Worm (Caenorhabditis elegans) whole organism, mixed stage, embryonic: ENCODE measurements around the gene T20G5.9.

Experiments used
- blmp-1 ChIP-seq: fragments of 150-350 bp; optimal IDR thresholded peaks from 2 replicates; lab custom pipeline; 2014; ENCODE audit warnings: missing biosample characterization, missing genetic modification characterization
- ceh-43 ChIP-seq: fragments of 200-800 bp; sonication (Bioruptor generic); optimal IDR thresholded peaks from 2 replicates; lab custom pipeline; 2018; ENCODE audit warnings: mild to moderate bottlenecking, missing genetic modification characterization, moderate library complexity, missing compliant biosample characterization
- nhr-237 ChIP-seq: fragments of 150-350 bp; optimal IDR thresholded peaks from 2 replicates; lab custom pipeline; 2014; ENCODE audit warnings: missing biosample characterization, missing genetic modification characterization
- nhr-76 ChIP-seq: sonication (generic microtip); optimal IDR thresholded peaks from 2 replicates; lab custom pipeline; 2017; ENCODE audit warnings: missing biosample characterization, missing genetic modification characterization
- snpc-4 ChIP-seq: fragments of 150-350 bp; optimal IDR thresholded peaks from 2 replicates; lab custom pipeline; 2014; ENCODE audit warnings: missing biosample characterization, missing genetic modification characterization
- tbx-8 ChIP-seq: fragments of 200-800 bp; sonication (Bioruptor generic); optimal IDR thresholded peaks from 2 replicates; lab custom pipeline; 2018; ENCODE audit warnings: mild to moderate bottlenecking, missing genetic modification characterization, moderate library complexity, missing compliant biosample characterization
- unc-62 ChIP-seq: fragments of 150-350 bp; optimal IDR thresholded peaks from 2 replicates; lab custom pipeline; 2014; ENCODE audit warnings: missing biosample characterization, missing genetic modification reagents, missing genetic modification characterization

ce11 chrIII:10160385-10160784 lies 49.3 kb upstream of the T20G5.9 start, which contains the start of the genes K08E5.5 and mua-3:
- TF ChIP-seq nhr-76 (tag; lab: Kevin White, UChicago), result no peak
- no peak for TF ChIP-seq unc-62 (GFP tag; lab: Kevin White, UChicago)
- no peak for TF ChIP-seq snpc-4 (tag; lab: Kevin White, UChicago)
- no peak for TF ChIP-seq nhr-237 (tag; lab: Kevin White, UChicago)
- TF ChIP-seq tbx-8 (GFP tag; lab: Kevin White, UChicago), result no peak
- TF ChIP-seq ceh-43 (GFP tag; lab: Kevin White, UChicago), result no peak
- no peak for TF ChIP-seq blmp-1 (tag; lab: Kevin White, UChicago)
